Worm (Caenorhabditis elegans): ENCODE measurements around the gene F46G10.2.
A peak's percentile ranks its signal among the peaks of the same experiment; 100 is the strongest.

Gene F46G10.2

DNA sequence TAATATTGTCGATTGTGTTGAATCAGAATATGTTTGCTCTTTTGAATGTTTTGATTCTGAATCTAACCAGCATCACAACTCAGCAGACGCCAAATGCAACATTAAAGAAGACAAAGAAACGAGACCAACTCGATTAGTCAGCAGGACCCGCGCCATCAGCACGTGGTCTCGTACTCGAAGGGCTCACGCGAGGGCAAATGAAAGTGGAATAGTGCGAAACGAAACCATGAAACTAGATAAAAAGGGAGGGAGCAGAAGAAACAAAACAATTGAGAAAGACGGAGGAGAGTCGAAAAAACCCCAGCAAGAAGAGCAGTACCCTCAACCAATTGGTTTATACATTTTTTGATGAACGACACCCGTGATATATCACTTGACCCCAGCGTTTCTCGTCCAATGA is 14.2 kb downstream of the F46G10.2 start (continued):
- TF ChIP-seq swsn-7 (tag; optimal IDR thresholded peaks at IDR 0.05): no peak

DNA sequence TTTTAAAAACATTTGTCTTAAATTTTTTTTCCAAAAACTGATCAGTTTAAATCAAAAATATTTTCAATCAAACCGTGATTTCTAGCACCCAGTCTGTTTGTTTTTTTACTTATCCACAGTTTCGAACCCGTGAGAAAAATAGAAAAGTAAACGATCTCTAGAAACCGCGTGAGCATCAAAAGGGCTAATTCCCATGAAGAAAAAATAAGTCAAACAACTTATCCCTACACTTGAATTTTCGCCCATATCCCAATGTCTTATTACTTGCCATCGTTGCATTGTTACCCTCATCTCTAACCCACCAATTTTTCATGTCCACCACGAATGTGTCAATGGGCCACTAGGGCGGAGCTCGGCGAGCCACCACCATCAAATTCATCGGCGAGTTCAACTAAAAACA is 15.0 kb downstream of the F46G10.2 start, which contains the start of gene ptr-24:
TSS of gene ptr-24 (plus strand) at position 301 of the 400 bp plus-strand sequence.
- TF ChIP-seq nhr-237 (tag; optimal IDR thresholded peaks at IDR 0.05) (no peak), fkh-8 (tag; optimal IDR thresholded peaks at IDR 0.05) (no peak), hpl-2 (GFP tag; optimal IDR thresholded peaks at IDR 0.05) (no peak), nhr-20 (tag; optimal IDR thresholded peaks at IDR 0.05) (no peak), mef-2 (tag; optimal IDR thresholded peaks at IDR 0.05) (no peak), elt-2 (tag; optimal IDR thresholded peaks at IDR 0.05) (no peak), lin-15B (tag; optimal IDR thresholded peaks at IDR 0.05) (no peak), vab-15 (tag; optimal IDR thresholded peaks at IDR 0.05) (no peak), unc-130 (tag; optimal IDR thresholded peaks at IDR 0.05) (no peak), lir-3 (tag; optimal IDR thresholded peaks at IDR 0.05; ENCODE audit: poor library complexity) (no peak), jun-1 (tag; optimal IDR thresholded peaks at IDR 0.05) (no peak), rnt-1 (tag; optimal IDR thresholded peaks at IDR 0.05) (no peak), pqm-1 (tag; optimal IDR thresholded peaks at IDR 0.05) (no peak), ets-5 (GFP tag; IDR thresholded peaks at IDR 0.05) (no peak), ceh-88 (GFP tag; IDR thresholded peaks at IDR 0.05) (no peak)

DNA sequence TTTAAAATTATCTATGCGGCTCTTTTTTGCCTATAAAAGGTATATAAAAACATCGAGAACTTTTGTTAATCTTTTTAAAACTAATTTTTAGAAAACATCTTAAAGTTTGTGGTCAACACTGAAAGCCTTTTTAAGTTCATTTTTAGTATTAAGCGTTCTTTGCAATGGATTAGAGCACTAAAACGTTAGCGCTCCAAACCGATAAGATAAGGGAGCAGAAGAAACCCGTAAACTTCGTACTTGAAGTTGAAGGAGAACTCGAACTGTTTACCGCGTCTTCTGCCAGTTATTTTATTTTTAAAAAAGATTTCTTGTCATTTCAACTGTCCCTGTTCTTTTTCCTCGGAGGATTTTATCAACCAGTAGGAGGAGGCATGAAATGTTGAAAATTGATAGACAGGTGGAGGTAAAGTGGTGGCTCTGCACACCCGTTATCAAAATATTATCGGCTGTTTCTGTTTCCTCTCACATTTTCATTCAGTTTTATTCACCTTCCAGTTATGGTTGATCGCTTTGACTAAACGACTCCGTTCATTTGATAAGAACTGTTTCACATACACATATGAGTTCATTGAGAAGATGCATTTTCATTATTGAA is 16.4 kb downstream of the F46G10.2 start:
- TF ChIP-seq nhr-71 (tag; optimal IDR thresholded peaks at IDR 0.05): peak; percentile 5
- no peak for TF ChIP-seq efl-1 (optimal IDR thresholded peaks at IDR 0.05)
- TF ChIP-seq efl-1 (GFP tag; optimal IDR thresholded peaks at IDR 0.05 in 1 of 2): peak in 1 of 2 experiments; percentile 21
- TF ChIP-seq elt-2 (tag; optimal IDR thresholded peaks at IDR 0.05): peak; percentile 66
- no peak for TF ChIP-seq sox-4 (tag; optimal IDR thresholded peaks at IDR 0.05)

DNA sequence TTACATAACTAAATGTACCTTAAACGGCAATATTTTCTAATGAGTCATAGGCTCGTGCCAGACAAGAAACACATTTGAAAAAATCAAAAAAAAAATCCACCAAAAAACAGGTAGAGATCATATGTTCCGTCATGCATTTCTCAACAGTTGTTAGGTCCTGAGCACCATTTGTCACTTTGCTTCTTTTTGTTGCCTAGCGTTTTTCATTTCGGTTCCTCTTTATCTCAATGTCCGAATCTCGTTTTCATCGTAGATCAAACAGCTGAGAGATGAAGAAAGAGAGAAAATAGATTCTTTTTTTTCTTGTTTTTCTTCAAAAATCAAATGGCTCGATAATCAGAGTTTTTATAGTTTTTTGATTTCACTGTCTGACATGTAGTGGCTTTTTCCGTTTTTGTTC is 18.2 kb downstream of the F46G10.2 start:
- TF ChIP-seq mef-2 (tag; optimal IDR thresholded peaks at IDR 0.05) (no peak), lin-39 (tag; optimal IDR thresholded peaks at IDR 0.05) (peak; percentile 25), mdl-1 (tag; optimal IDR thresholded peaks at IDR 0.05) (peak in 1 of 2 experiments; percentile 25), efl-3 (GFP tag; optimal IDR thresholded peaks at IDR 0.05) (no peak), nhr-20 (tag; optimal IDR thresholded peaks at IDR 0.05) (peak; percentile 49), unc-30 (tag; optimal IDR thresholded peaks at IDR 0.05) (no peak), dpl-1 (GFP tag; optimal IDR thresholded peaks at IDR 0.05) (no peak), mab-9 (GFP tag; IDR thresholded peaks at IDR 0.05) (no peak), aha-1 (tag; optimal IDR thresholded peaks at IDR 0.05) (no peak), snpc-4 (tag; optimal IDR thresholded peaks at IDR 0.05) (no peak), lin-14 (GFP tag; optimal IDR thresholded peaks at IDR 0.05) (peak; percentile 81), xbp-1 (tag; optimal IDR thresholded peaks at IDR 0.05) (no peak), lsy-2 (tag; optimal IDR thresholded peaks at IDR 0.05) (peak; percentile 10 to 59), nhr-77 (tag; optimal IDR thresholded peaks at IDR 0.05) (no peak), ceh-82 (tag; optimal IDR thresholded peaks at IDR 0.05) (no peak), nhr-71 (tag; optimal IDR thresholded peaks at IDR 0.05) (peak; percentile 86), nhr-76 (tag; optimal IDR thresholded peaks at IDR 0.05) (no peak), nhr-19 (GFP tag; conservative IDR thresholded peaks at IDR 0.05) (peak; percentile 68), unc-130 (tag; optimal IDR thresholded peaks at IDR 0.05) (peak; percentile 19), elt-3 (tag; optimal IDR thresholded peaks at IDR 0.05) (no peak), sptf-1 (tag; optimal IDR thresholded peaks at IDR 0.05) (no peak), nhr-85 (tag) (peak; percentile 51), snu-23 (GFP tag; optimal IDR thresholded peaks at IDR 0.05) (peak; percentile 59), rnt-1 (tag; optimal IDR thresholded peaks at IDR 0.05) (peak; percentile 81), vab-15 (tag; optimal IDR thresholded peaks at IDR 0.05) (no peak), unc-86 (tag; optimal IDR thresholded peaks at IDR 0.05) (no peak), pag-3 (tag; optimal IDR thresholded peaks at IDR 0.05; ENCODE audit: borderline replicate concordance, insufficient read depth) (peak; percentile 64), C04F5.9 (tag; optimal IDR thresholded peaks at IDR 0.05) (no peak), elt-2 (tag; optimal IDR thresholded peaks at IDR 0.05) (no peak)

Data from whole organism, L1 larva.